Worm (Caenorhabditis elegans): ENCODE measurements around the gene F17C8.9.

F17C8.9 gene

DNA sequence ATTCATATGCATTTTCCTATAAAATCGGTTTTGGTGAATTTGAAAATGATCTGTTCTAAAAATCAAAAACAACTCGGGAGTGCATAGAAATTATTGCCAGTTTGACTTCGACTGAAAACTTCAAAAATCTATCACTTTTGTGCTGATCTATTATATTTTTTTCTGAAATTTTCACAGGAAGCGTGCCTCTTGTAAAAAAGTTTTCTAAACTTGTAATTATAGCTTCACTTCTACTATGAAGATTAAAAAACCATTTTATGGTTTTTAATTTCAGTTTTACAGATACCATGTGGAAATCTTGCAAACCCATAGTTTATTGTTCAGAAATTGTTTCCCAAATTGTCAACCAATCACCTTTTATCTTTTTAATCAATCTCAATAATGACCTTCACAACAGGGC is at the start of gene F17C8.9:
Gene F17C8.9, plus strand, starts transcription at position 301 of the 400 bp plus-strand sequence.
- TF ChIP-seq ceh-19 (GFP tag; optimal IDR thresholded peaks at IDR 0.05): no peak
- TF ChIP-seq ceh-14 (tag; optimal IDR thresholded peaks at IDR 0.05): no peak

DNA sequence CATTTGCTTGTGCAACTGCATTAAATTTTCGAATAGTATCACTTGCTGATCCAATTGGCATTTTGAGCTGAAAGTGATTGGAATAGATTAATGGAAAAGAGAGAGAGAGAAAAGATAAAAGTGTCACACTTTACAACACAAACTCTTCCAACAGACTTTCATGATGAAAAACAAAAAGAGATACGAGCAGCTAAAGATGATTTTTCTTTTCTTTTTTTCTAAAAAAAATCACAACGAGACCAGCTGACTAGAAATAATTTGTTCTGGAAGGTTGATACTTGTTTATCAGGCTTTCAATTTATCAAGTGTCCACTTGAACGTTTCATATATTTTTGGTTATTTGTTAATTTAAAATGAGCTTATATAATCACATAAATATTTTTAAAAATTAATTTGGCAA is 47.0 kb upstream of the F17C8.9 start:
- TF ChIP-seq ceh-18 (tag; optimal IDR thresholded peaks at IDR 0.05): peak; percentile 5
- TF ChIP-seq pax-1 (tag; optimal IDR thresholded peaks at IDR 0.05): no peak

DNA sequence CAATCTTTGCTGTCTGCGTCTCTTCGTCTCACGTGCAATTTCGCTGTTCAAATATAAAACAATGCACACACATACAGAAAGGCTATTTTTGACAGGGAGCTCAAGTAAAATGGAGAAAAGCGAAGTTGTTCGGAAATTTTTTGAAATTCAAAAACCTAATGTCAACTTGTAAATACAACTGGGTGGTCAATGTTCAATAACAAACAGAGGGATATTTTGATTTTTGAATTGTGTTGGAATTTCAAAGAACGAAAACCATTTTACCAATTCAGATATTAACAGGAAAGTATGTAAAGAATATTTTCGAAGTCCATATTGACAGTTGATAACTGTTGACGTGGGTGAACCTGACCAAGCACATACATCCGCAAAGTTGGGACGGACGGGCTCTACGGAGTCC is 45.8 kb upstream of the F17C8.9 start, which contains the start of gene tag-243:
Gene tag-243, minus strand, starts transcription at position 101 of the 400 bp plus-strand sequence.
- TF ChIP-seq pax-1 (tag; optimal IDR thresholded peaks at IDR 0.05): no peak
- no peak for TF ChIP-seq unc-3 (GFP tag; conservative IDR thresholded peaks at IDR 0.05)
- TF ChIP-seq unc-3 (tag; optimal IDR thresholded peaks at IDR 0.05): no peak
- no peak for TF ChIP-seq tbx-2 (tag; optimal IDR thresholded peaks at IDR 0.05)
- no peak for TF ChIP-seq unc-55 (GFP tag; optimal IDR thresholded peaks at IDR 0.05)
- no peak for TF ChIP-seq K02D7.2 (tag; optimal IDR thresholded peaks at IDR 0.05)
- TF ChIP-seq T23F11.4 (GFP tag; optimal IDR thresholded peaks at IDR 0.05): no peak
- no peak for TF ChIP-seq C08G9.2 (tag; optimal IDR thresholded peaks at IDR 0.05)
- TF ChIP-seq pha-4 (tag; optimal IDR thresholded peaks at IDR 0.05): no peak
- no peak for TF ChIP-seq hlh-8 (tag; optimal IDR thresholded peaks at IDR 0.05)
- TF ChIP-seq ceh-2 (tag; optimal IDR thresholded peaks at IDR 0.05): no peak
- no peak for TF ChIP-seq ceh-19 (GFP tag; optimal IDR thresholded peaks at IDR 0.05)
- TF ChIP-seq F13H6.1 (tag; optimal IDR thresholded peaks at IDR 0.05): no peak
- TF ChIP-seq pat-9 (tag; optimal IDR thresholded peaks at IDR 0.05): no peak
- TF ChIP-seq tbx-7 (tag; optimal IDR thresholded peaks at IDR 0.05): no peak
- no peak for TF ChIP-seq K09A11.1 (tag; optimal IDR thresholded peaks at IDR 0.05; ENCODE audit: insufficient read depth)

DNA sequence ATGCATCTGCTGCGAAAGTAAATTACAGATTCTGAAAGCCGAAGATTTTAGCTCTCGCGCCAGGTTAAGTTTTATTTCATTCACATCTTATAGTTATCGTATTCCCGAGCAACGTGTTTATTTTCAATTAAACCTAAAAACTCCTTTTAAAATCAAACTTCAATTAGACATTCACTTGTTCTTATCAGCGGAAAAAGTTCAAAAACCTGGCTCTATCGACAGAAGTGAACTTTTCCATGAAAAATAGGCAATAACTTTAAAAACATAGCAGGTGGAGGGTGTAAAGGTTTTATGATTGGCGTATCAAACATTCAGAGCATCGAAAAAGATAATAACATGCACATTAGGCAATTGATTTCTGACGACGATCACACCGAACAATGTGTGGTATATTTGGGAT is 45.2 kb upstream of the F17C8.9 start, which contains the start of gene ppat-1:
Gene ppat-1, plus strand, starts transcription at position 316 of the 400 bp plus-strand sequence.
- TF ChIP-seq ceh-22 (tag; optimal IDR thresholded peaks at IDR 0.05) (no peak), pros-1 (tag; optimal IDR thresholded peaks at IDR 0.05) (no peak), hlh-8 (tag; optimal IDR thresholded peaks at IDR 0.05) (no peak), tbx-2 (tag; optimal IDR thresholded peaks at IDR 0.05) (no peak)

DNA sequence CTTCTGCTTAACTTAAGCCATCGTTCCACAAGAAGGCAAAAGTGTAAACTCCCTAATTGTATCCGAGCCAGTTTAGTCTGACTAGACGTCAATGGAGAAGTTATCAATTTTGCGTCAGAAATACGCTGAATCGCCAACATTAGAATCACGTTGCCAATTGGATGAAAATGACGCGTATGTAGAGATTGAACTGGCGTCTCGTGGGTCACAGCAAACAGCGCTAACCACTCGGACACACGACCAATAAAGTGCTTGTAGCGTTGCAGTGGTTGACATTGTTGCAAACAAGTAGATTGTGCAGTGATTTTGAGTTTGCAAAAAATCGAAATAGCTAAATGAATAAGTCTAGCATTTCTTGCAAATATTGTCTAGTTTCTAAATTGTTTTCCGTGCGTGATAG is 44.6 kb upstream of the F17C8.9 start:
- TF ChIP-seq ceh-9 (tag; optimal IDR thresholded peaks at IDR 0.05) (peak; percentile 62), K02D7.2 (tag; optimal IDR thresholded peaks at IDR 0.05) (peak; percentile 59), pat-9 (tag; optimal IDR thresholded peaks at IDR 0.05) (peak; percentile 74), ahr-1 (tag; optimal IDR thresholded peaks at IDR 0.05) (peak; percentile 69), hlh-6 (tag; optimal IDR thresholded peaks at IDR 0.05) (peak; percentile 87), hlh-13 (GFP tag; optimal IDR thresholded peaks at IDR 0.05) (peak; percentile 77), sox-4 (tag; optimal IDR thresholded peaks at IDR 0.05) (peak; percentile 72), pros-1 (tag; optimal IDR thresholded peaks at IDR 0.05) (no peak), ama-1 (optimal IDR thresholded peaks at IDR 0.05) (no peak), rnt-1 (tag; optimal IDR thresholded peaks at IDR 0.05) (peak; percentile 62), tbx-2 (tag; optimal IDR thresholded peaks at IDR 0.05) (peak; percentile 74), pha-2 (tag; optimal IDR thresholded peaks at IDR 0.05) (peak; percentile 63), npax-4 (tag; optimal IDR thresholded peaks at IDR 0.05) (peak; percentile 65), fax-1 (tag; optimal IDR thresholded peaks at IDR 0.05) (peak; percentile 70), ztf-16 (tag; optimal IDR thresholded peaks at IDR 0.05) (peak; percentile 60), C38D4.7 (GFP tag; optimal IDR thresholded peaks at IDR 0.05) (peak; percentile 74), pha-4 (tag; optimal IDR thresholded peaks at IDR 0.05) (no peak), unc-42 (tag; optimal IDR thresholded peaks at IDR 0.05) (no peak), ceh-30 (tag; optimal IDR thresholded peaks at IDR 0.05) (peak; percentile 51), pag-3 (tag; optimal IDR thresholded peaks at IDR 0.05; ENCODE audit: borderline replicate concordance) (no peak), sdc-2 (tag; optimal IDR thresholded peaks at IDR 0.05) (peak; percentile 62), ceh-14 (tag; optimal IDR thresholded peaks at IDR 0.05) (peak; percentile 45), hlh-15 (tag; optimal IDR thresholded peaks at IDR 0.05) (peak; percentile 57), nfya-1 (tag; optimal IDR thresholded peaks at IDR 0.05) (peak; percentile 59), hlh-8 (tag; optimal IDR thresholded peaks at IDR 0.05) (peak; percentile 24), pax-1 (tag; optimal IDR thresholded peaks at IDR 0.05) (no peak), dve-1 (tag; optimal IDR thresholded peaks at IDR 0.05) (peak; percentile 77), fkh-10 (GFP tag; optimal IDR thresholded peaks at IDR 0.05) (no peak), che-1 (tag; optimal IDR thresholded peaks at IDR 0.05) (peak; percentile 86), Y22D7AL.16 (tag; optimal IDR thresholded peaks at IDR 0.05) (peak; percentile 63), ref-2 (tag; optimal IDR thresholded peaks at IDR 0.05) (peak; percentile 88), madf-2 (tag; optimal IDR thresholded peaks at IDR 0.05) (peak; percentile 84), unc-3 (GFP tag; conservative IDR thresholded peaks at IDR 0.05) (peak; percentile 40; the same call in 1 of the 2 replicates), unc-3 (tag; optimal IDR thresholded peaks at IDR 0.05) (peak; percentile 61)
